Fruit fly (Drosophila melanogaster) whole organism, prepupa: ENCODE measurements around the gene Oatp33Eb.

Experiments
- CG11294 ChIP-seq: fragments of 200-800 bp; sonication (Bioruptor generic); IDR thresholded peaks from 2 replicates; pipeline ENCODE4 v1.3.6; 2022; ENCODE audit warnings: missing biosample characterization, missing genetic modification characterization
- Smox ChIP-seq: fragments of 200-800 bp; sonication (Bioruptor generic); optimal IDR thresholded peaks from 3 replicates; lab custom pipeline; 2016; ENCODE audit warnings: missing biosample characterization, missing genetic modification characterization

dm6 chr2L:12487823-12488222 is 39.5 kb downstream of the Oatp33Eb start:
- no peak for TF ChIP-seq Smox (GFP tag; lab: Kevin White, UChicago)
- no peak for TF ChIP-seq CG11294 (GFP tag; lab: Robert Waterston, UW)
